Worm (Caenorhabditis elegans) whole organism, young adult: Measurements from ENCODE around the gene rcs-1.

ENCODE experiments used
- D2030.7 ChIP-seq: fragments of 200-800 bp; sonication (Bioruptor generic); IDR thresholded peaks from 2 replicates; pipeline ENCODE4 v1.3.6; 2022; ENCODE audit warnings: missing genetic modification reagents, missing genetic modification characterization, missing compliant biosample characterization
- F22D6.2 ChIP-seq: sonication (generic microtip); optimal IDR thresholded peaks from 2 replicates; lab custom pipeline; 2016; ENCODE audit warnings: mild to moderate bottlenecking, missing genetic modification characterization, missing compliant biosample characterization
- F33H1.4 ChIP-seq: fragments of 200-800 bp; sonication (Bioruptor generic); IDR thresholded peaks from 2 replicates; pipeline ENCODE4 v1.3.6; 2022; ENCODE audit warnings: missing genetic modification reagents, missing genetic modification characterization, missing compliant biosample characterization
- F37B4.10 ChIP-seq: fragments of 200-800 bp; sonication (Bioruptor generic); IDR thresholded peaks from 2 replicates; pipeline ENCODE4 v1.3.6; 2022; ENCODE audit warnings: missing genetic modification characterization, missing compliant biosample characterization
- K11D2.4 ChIP-seq: fragments of 200-800 bp; sonication (Bioruptor generic); IDR thresholded peaks from 2 replicates; pipeline ENCODE4 v1.3.6; 2022; ENCODE audit warnings: missing genetic modification reagents, missing genetic modification characterization, missing compliant biosample characterization
- T07F8.4 ChIP-seq: sonication (generic microtip); optimal IDR thresholded peaks from 2 replicates; lab custom pipeline; 2016; ENCODE audit warnings: mild to moderate bottlenecking, missing genetic modification characterization, moderate library complexity, missing compliant biosample characterization
- T26A5.8 ChIP-seq: sonication (generic microtip); optimal IDR thresholded peaks from 2 replicates; lab custom pipeline; 2016; ENCODE audit warnings: missing genetic modification characterization, missing compliant biosample characterization
- Y53F4B.3 ChIP-seq: fragments of 200-800 bp; sonication (Bioruptor generic); IDR thresholded peaks from 2 replicates; pipeline ENCODE4 v1.3.6; 2022; ENCODE audit warnings: missing genetic modification reagents, missing genetic modification characterization, missing compliant biosample characterization
- Y79H2A.3 ChIP-seq: fragments of 200-800 bp; sonication (Bioruptor generic); conservative IDR thresholded peaks from 2 replicates; pipeline ENCODE4 v1.3.6; 2022; ENCODE audit warnings: missing genetic modification reagents, missing genetic modification characterization, missing compliant biosample characterization
- ama-1 ChIP-seq, 3 experiments: fragments of 150-350 bp in 1 of 3; sonication (generic microtip) in 2 of 3; optimal IDR thresholded peaks; 2 replicates each; lab custom pipeline; 2014 to 2018; ENCODE audit warnings: missing biosample characterization in 2 of 3, missing genetic modification characterization in 2 of 3, missing genetic modification reagents in 2 of 3
- aptf-2 ChIP-seq: fragments of 200-800 bp; sonication (Bioruptor generic); conservative IDR thresholded peaks from 2 replicates; pipeline ENCODE4 v1.3.6; 2022; ENCODE audit warnings: missing genetic modification reagents, missing genetic modification characterization, missing compliant biosample characterization
- aptf-3 ChIP-seq: fragments of 200-800 bp; sonication (Bioruptor generic); IDR thresholded peaks from 2 replicates; pipeline ENCODE4 v1.3.6; 2022; ENCODE audit warnings: missing genetic modification characterization, missing compliant biosample characterization
- attf-5 ChIP-seq: fragments of 200-800 bp; sonication (Bioruptor generic); optimal IDR thresholded peaks from 2 replicates; lab custom pipeline; 2018; ENCODE audit warnings: mild to moderate bottlenecking, missing genetic modification characterization, missing compliant biosample characterization
- cebp-2 ChIP-seq: fragments of 200-800 bp; sonication (Bioruptor generic); IDR thresholded peaks from 2 replicates; pipeline ENCODE4 v1.3.6; 2022; ENCODE audit warnings: missing genetic modification characterization, missing compliant biosample characterization
- ceh-91 ChIP-seq: fragments of 200-800 bp; sonication (Bioruptor generic); IDR thresholded peaks from 2 replicates; pipeline ENCODE4 v1.3.6; 2022; ENCODE audit warnings: missing genetic modification reagents, missing genetic modification characterization, missing compliant biosample characterization
- dox-1 ChIP-seq: fragments of 200-800 bp; sonication (Bioruptor generic); IDR thresholded peaks from 2 replicates; pipeline ENCODE4 v1.3.6; 2022; ENCODE audit warnings: missing genetic modification reagents, missing genetic modification characterization, missing compliant biosample characterization
- egl-44 ChIP-seq: fragments of 200-800 bp; sonication (Bioruptor generic); IDR thresholded peaks from 2 replicates; pipeline ENCODE4 v1.3.6; 2022; ENCODE audit warnings: missing genetic modification reagents, missing genetic modification characterization, missing compliant biosample characterization
- him-1 ChIP-seq: sonication (generic microtip); optimal IDR thresholded peaks from 2 replicates; lab custom pipeline; 2016; ENCODE audit warnings: missing genotype, missing genetic modification reagents, missing genetic modification characterization, missing compliant biosample characterization
- hlh-12 ChIP-seq: sonication (generic microtip); optimal IDR thresholded peaks from 2 replicates; lab custom pipeline; 2016; ENCODE audit warnings: missing genetic modification characterization, missing compliant biosample characterization
- hrde-1 ChIP-seq: sonication (generic microtip); optimal IDR thresholded peaks from 2 replicates; lab custom pipeline; 2016; ENCODE audit warnings: missing genetic modification characterization, mild to moderate bottlenecking, missing compliant biosample characterization, moderate library complexity, missing genotype, missing genetic modification reagents, borderline replicate concordance
- let-526 ChIP-seq: fragments of 200-800 bp; sonication (Bioruptor generic); IDR thresholded peaks from 2 replicates; pipeline ENCODE4 v1.3.6; 2022; ENCODE audit warnings: missing genetic modification reagents, missing genetic modification characterization, missing compliant biosample characterization
- lin-26 ChIP-seq: fragments of 200-800 bp; sonication (Bioruptor generic); IDR thresholded peaks from 2 replicates; pipeline ENCODE4 v1.3.6; 2022; ENCODE audit warnings: missing genetic modification reagents, missing genetic modification characterization, missing compliant biosample characterization
- lin-40 ChIP-seq: sonication (generic microtip); optimal IDR thresholded peaks from 2 replicates; lab custom pipeline; 2016; ENCODE audit warnings: missing genetic modification characterization, mild to moderate bottlenecking, missing compliant biosample characterization, missing genotype, missing genetic modification reagents
- lir-1 ChIP-seq: fragments of 200-800 bp; sonication (Bioruptor generic); conservative IDR thresholded peaks from 2 replicates; pipeline ENCODE4 v1.3.6; 2022; ENCODE audit warnings: missing genetic modification reagents, missing genetic modification characterization, missing compliant biosample characterization
- madf-3 ChIP-seq: fragments of 200-800 bp; sonication (Bioruptor generic); IDR thresholded peaks from 2 replicates; pipeline ENCODE4 v1.3.6; 2022; ENCODE audit warnings: missing genetic modification reagents, missing genetic modification characterization, missing compliant biosample characterization
- madf-6 ChIP-seq: fragments of 200-800 bp; sonication (Bioruptor generic); IDR thresholded peaks from 2 replicates; pipeline ENCODE4 v1.3.6; 2022; ENCODE audit warnings: missing genetic modification reagents, missing genetic modification characterization, missing compliant biosample characterization
- madf-8 ChIP-seq: fragments of 200-800 bp; sonication (Bioruptor generic); conservative IDR thresholded peaks from 2 replicates; pipeline ENCODE4 v1.3.6; 2022; ENCODE audit warnings: missing genetic modification reagents, missing genetic modification characterization, missing compliant biosample characterization
- mcd-1 ChIP-seq: fragments of 200-800 bp; sonication (Bioruptor generic); IDR thresholded peaks from 2 replicates; pipeline ENCODE4 v1.3.6; 2022; ENCODE audit warnings: missing genetic modification reagents, missing genetic modification characterization, missing compliant biosample characterization
- mxl-1 ChIP-seq: sonication (generic microtip); optimal IDR thresholded peaks from 2 replicates; lab custom pipeline; 2016; ENCODE audit warnings: missing genetic modification characterization, missing compliant biosample characterization
- nfyb-1 ChIP-seq: fragments of 200-800 bp; sonication (Bioruptor generic); IDR thresholded peaks from 2 replicates; pipeline ENCODE4 v1.3.6; 2022; ENCODE audit warnings: missing genetic modification reagents, missing genetic modification characterization, missing compliant biosample characterization
- nhr-179 ChIP-seq: sonication (generic microtip); optimal IDR thresholded peaks from 2 replicates; lab custom pipeline; 2016; ENCODE audit warnings: mild to moderate bottlenecking, missing genetic modification characterization, missing compliant biosample characterization
- nhr-90 ChIP-seq: sonication (generic microtip); optimal IDR thresholded peaks from 2 replicates; lab custom pipeline; 2016; ENCODE audit warnings: missing genotype, mild to moderate bottlenecking, missing genetic modification characterization, missing compliant biosample characterization
- pbrm-1 ChIP-seq: fragments of 200-800 bp; sonication (Bioruptor generic); IDR thresholded peaks from 2 replicates; pipeline ENCODE4 v1.3.6; 2022; ENCODE audit warnings: missing genetic modification reagents, missing genetic modification characterization, missing compliant biosample characterization
- rcor-1 ChIP-seq: fragments of 200-800 bp; sonication (Bioruptor generic); IDR thresholded peaks from 2 replicates; pipeline ENCODE4 v1.3.6; 2022; ENCODE audit warnings: missing genetic modification reagents, missing genetic modification characterization, missing compliant biosample characterization
- rpc-1 ChIP-seq, 2 experiments: fragments of 150-350 bp in 1 of 2; sonication (generic microtip) in 1 of 2; optimal IDR thresholded peaks; 2 replicates each; lab custom pipeline; 2014 to 2018; ENCODE audit warnings: missing biosample characterization in 1 of 2, missing genetic modification characterization in 1 of 2, missing genetic modification reagents in 1 of 2, missing genotype in 1 of 2
- snpc-4 ChIP-seq, 5 experiments: fragments of 150-350 bp in 1 of 5; sonication (generic microtip) in 4 of 5; optimal IDR thresholded peaks; 2 replicates each; lab custom pipeline; 2014 to 2018; ENCODE audit warnings: missing genetic modification characterization in 5 of 5, missing biosample characterization in 3 of 5, antibody characterized with exemption in 2 of 5, mild to moderate bottlenecking in 2 of 5, missing compliant biosample characterization in 2 of 5, missing genotype in 2 of 5, moderate library complexity in 2 of 5, missing genetic modification reagents in 1 of 5
- tbp1 ChIP-seq: fragments of 200-800 bp; sonication (Bioruptor generic); optimal IDR thresholded peaks from 2 replicates; lab custom pipeline; 2018; ENCODE audit warnings: mild to moderate bottlenecking, missing genetic modification characterization, missing compliant biosample characterization
- tlf-1 ChIP-seq: fragments of 200-800 bp; sonication (Bioruptor generic); optimal IDR thresholded peaks from 2 replicates; lab custom pipeline; 2018; ENCODE audit warnings: mild to moderate bottlenecking, missing genetic modification characterization, missing compliant biosample characterization
- unc-130 ChIP-seq: sonication (generic microtip); optimal IDR thresholded peaks from 2 replicates; lab custom pipeline; 2016; ENCODE audit warnings: missing genetic modification reagents, missing genetic modification characterization, missing compliant biosample characterization
- zfh-2 ChIP-seq: fragments of 200-800 bp; sonication (Bioruptor generic); conservative IDR thresholded peaks from 2 replicates; pipeline ENCODE4 v1.3.6; 2022; ENCODE audit warnings: missing genetic modification reagents, missing genetic modification characterization, missing compliant biosample characterization
- ztf-18 ChIP-seq: sonication (generic microtip); optimal IDR thresholded peaks from 2 replicates; lab custom pipeline; 2016; ENCODE audit warnings: missing genotype, mild to moderate bottlenecking, missing genetic modification characterization, missing compliant biosample characterization
- ztf-28 ChIP-seq: fragments of 200-800 bp; sonication (Bioruptor generic); IDR thresholded peaks from 2 replicates; pipeline ENCODE4 v1.3.6; 2022; ENCODE audit warnings: missing genetic modification reagents, missing genetic modification characterization, missing compliant biosample characterization

The rcs-1 gene

ce11 chrX:8846447-8847237, 18.3 kb upstream of the rcs-1 start, which contains the start of gene C28G1.10 (continued):
- TF ChIP-seq madf-8 (GFP tag; lab: Robert Waterston, UW): no peak
- TF ChIP-seq aptf-3 (GFP tag; lab: Robert Waterston, UW): no peak
- peak; percentile 81 for TF ChIP-seq rpc-1 (optimal IDR thresholded peaks at IDR 0.05; lab: Kevin White, UChicago)
- peak; percentile 97 for TF ChIP-seq rpc-1 (tag; optimal IDR thresholded peaks at IDR 0.05; lab: Kevin White, UChicago)
- peak; percentile 89 for TF ChIP-seq lin-26 (GFP tag; lab: Robert Waterston, UW)
- TF ChIP-seq ceh-91 (GFP tag; lab: Robert Waterston, UW): no peak
- peak; percentile 23 for TF ChIP-seq lin-40 (tag; lab: Kevin White, UChicago)
- no peak for TF ChIP-seq cebp-2
- TF ChIP-seq rcor-1 (GFP tag; lab: Robert Waterston, UW): no peak
- TF ChIP-seq T07F8.4: peak; percentile 27
- TF ChIP-seq nfyb-1 (GFP tag; lab: Robert Waterston, UW): peak; percentile 53; the same call in 1 of the 2 replicates
- 0 out of 2 replicates have a peak, but pooled peaks have one; percentile 15 for TF ChIP-seq aptf-2 (GFP tag; lab: Robert Waterston, UW)
- TF ChIP-seq mxl-1 (tag; lab: Kevin White, UChicago): peak; percentile 36
- TF ChIP-seq madf-3 (GFP tag; lab: Robert Waterston, UW): no peak
- TF ChIP-seq tbp1: peak; percentile 85
- TF ChIP-seq egl-44 (GFP tag; lab: Robert Waterston, UW): peak; percentile 62; the same call in 1 of the 2 replicates
- peak; percentile 29 for TF ChIP-seq Y53F4B.3

- TF ChIP-seq zfh-2 (GFP tag; lab: Robert Waterston, UW) (no peak), F22D6.2 (no peak), F37B4.10 (GFP tag; lab: Robert Waterston, UW) (no peak), K11D2.4 (GFP tag; lab: Robert Waterston, UW) (no peak), nfyb-1 (GFP tag; lab: Robert Waterston, UW) (no peak), T26A5.8 (no peak), ztf-28 (GFP tag; lab: Robert Waterston, UW) (no peak), madf-8 (GFP tag; lab: Robert Waterston, UW) (no peak), attf-5 (no peak), ceh-91 (GFP tag; lab: Robert Waterston, UW) (no peak), lin-40 (tag; lab: Kevin White, UChicago) (no peak), unc-130 (GFP tag; lab: Kevin White, UChicago) (no peak)
- TF ChIP-seq, all 124 proteins: peak for 0
These were observed 15.6 kb upstream of the rcs-1 start, which contains the start of gene ubc-23 for ce11 chrX:8843988-8844387. Gene ubc-23, plus strand, starts transcription at chrX:8844288.

- TF ChIP-seq F22D6.2 (no peak), dox-1 (GFP tag; lab: Robert Waterston, UW) (0 out of 2 replicates have a peak, but pooled peaks have one; percentile 47), ztf-18 (peak; percentile 55), mcd-1 (GFP tag; lab: Robert Waterston, UW) (no peak), T07F8.4 (no peak), F33H1.4 (GFP tag; lab: Robert Waterston, UW) (no peak), lir-1 (GFP tag; lab: Robert Waterston, UW) (no peak), Y79H2A.3 (GFP tag; lab: Robert Waterston, UW) (no peak), snpc-4 (GFP tag; optimal IDR thresholded peaks at IDR 0.05; lab: Kevin White, UChicago) (peak; percentile 21), snpc-4 (tag; optimal IDR thresholded peaks at IDR 0.05; lab: Kevin White, UChicago) (peak in 2 of 4 experiments; percentile 42 to 64), hlh-12 (tag; lab: Kevin White, UChicago) (peak; percentile 49), attf-5 (no peak), nhr-179 (tag; lab: Kevin White, UChicago) (no peak), nhr-90 (peak; percentile 40), let-526 (GFP tag; lab: Robert Waterston, UW) (no peak), madf-6 (GFP tag; lab: Robert Waterston, UW) (no peak), ama-1 (optimal IDR thresholded peaks at IDR 0.05; lab: Kevin White, UChicago) (no peak), ama-1 (GFP tag; optimal IDR thresholded peaks at IDR 0.05; lab: Kevin White, UChicago) (peak; percentile 27 to 55), egl-44 (GFP tag; lab: Robert Waterston, UW) (peak; percentile 65; the same call in 1 of the 2 replicates), pbrm-1 (GFP tag; lab: Robert Waterston, UW) (peak; percentile 59; the same call in 1 of the 2 replicates), him-1 (tag; lab: Kevin White, UChicago) (peak; percentile 45), tlf-1 (GFP tag; lab: Kevin White, UChicago) (no peak), hrde-1 (no peak), D2030.7 (peak; percentile 66)
These were observed 9.8 kb upstream of the rcs-1 start for ce11 chrX:8838176-8838575.
